Comparison of ENCODE assay signal across 5 fruit fly cellular contexts in the genomic region with DNA sequence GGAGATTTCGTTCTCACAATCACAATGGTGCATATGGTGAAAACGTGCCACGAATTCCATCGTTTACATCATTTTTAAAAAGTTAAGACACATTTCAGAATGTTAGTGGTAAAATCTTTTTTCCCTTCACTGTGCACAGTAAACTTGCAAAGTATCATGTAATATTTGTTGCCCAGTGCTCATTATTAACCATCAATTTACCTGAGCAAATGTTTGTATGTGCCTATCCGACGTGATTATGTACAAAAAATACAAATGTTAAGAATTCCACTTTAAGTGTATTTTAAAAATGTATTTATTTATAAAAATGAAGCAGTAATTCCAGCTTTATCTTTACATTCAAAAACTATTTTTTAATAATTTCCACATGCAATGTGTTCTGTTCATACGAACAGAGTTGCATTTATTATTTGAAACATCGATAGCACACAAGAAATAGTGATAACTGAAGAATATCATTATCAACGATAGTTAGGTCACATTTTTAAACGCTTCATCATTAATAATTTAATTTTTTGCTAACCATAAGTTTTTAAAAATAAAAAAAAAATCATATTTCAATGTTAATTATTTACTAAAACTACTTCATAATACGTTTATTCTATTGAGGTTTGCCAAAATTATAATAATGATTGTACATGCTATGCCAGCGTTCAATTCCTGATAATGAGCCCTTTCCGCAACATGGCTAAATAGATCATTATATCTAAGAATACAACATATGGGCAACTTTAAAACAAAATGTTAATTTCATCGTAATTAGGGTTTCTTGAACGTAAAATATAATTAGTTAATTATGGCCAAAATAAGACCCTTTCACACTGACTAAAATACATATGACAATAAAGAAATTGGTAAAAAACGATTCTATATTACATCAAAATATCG.
TF ChIP-seq lines count a peak whose summit lies in the region.

A gene (minus strand): TSS at position 405 of the 888 bp plus-strand sequence.

- no peak for TF ChIP-seq CTCF in whole organism, embryonic (GFP tag; optimal IDR thresholded peaks at IDR 0.05; lab: Kevin White, UChicago)

TF ChIP-seq in whole organism, adult, 20 proteins besides CTCF, POLR2A, EP300 and RAD21 (continues in another document):
- TF ChIP-seq CG33017 (tag; optimal IDR thresholded peaks at IDR 0.05; lab: Kevin White, UChicago) (no peak), Crg-1 (GFP tag; optimal IDR thresholded peaks at IDR 0.05; lab: Kevin White, UChicago) (no peak), Clk (GFP tag; optimal IDR thresholded peaks at IDR 0.05; lab: Kevin White, UChicago) (no peak), pad (GFP tag; optimal IDR thresholded peaks at IDR 0.05; lab: Kevin White, UChicago) (no peak), CG1620 (GFP tag; optimal IDR thresholded peaks at IDR 0.05; lab: Kevin White, UChicago) (peak; percentile 5), CG5204 (GFP tag; optimal IDR thresholded peaks at IDR 0.05; lab: Kevin White, UChicago) (no peak), tj (GFP tag; optimal IDR thresholded peaks at IDR 0.05; lab: Kevin White, UChicago) (peak; percentile 32), CG7045 (GFP tag; optimal IDR thresholded peaks at IDR 0.05; lab: Kevin White, UChicago) (no peak), toe (GFP tag; optimal IDR thresholded peaks at IDR 0.05; lab: Kevin White, UChicago) (no peak), cnc (optimal IDR thresholded peaks at IDR 0.05; lab: Kevin White, UChicago) (no peak), CG7101 (tag; optimal IDR thresholded peaks at IDR 0.05; lab: Kevin White, UChicago) (peak; percentile 9), Hr96 (GFP tag; optimal IDR thresholded peaks at IDR 0.05; lab: Kevin White, UChicago) (no peak), kay (GFP tag; lab: Kevin White, UChicago; ENCODE audit: borderline replicate concordance) (peak; percentile 41), CG12768 (GFP tag; optimal IDR thresholded peaks at IDR 0.05; lab: Kevin White, UChicago) (no peak), ovo (GFP tag; optimal IDR thresholded peaks at IDR 0.05; lab: Kevin White, UChicago) (no peak), cic (GFP tag; optimal IDR thresholded peaks at IDR 0.05; lab: Kevin White, UChicago) (no peak)

TF ChIP-seq in whole organism, embryonic, 481 proteins besides CTCF, POLR2A, EP300 and RAD21 (continues in another document):
- TF ChIP-seq dimm (GFP tag; IDR thresholded peaks at IDR 0.05; lab: Robert Waterston, UW) (no peak), Scr (GFP tag; IDR thresholded peaks at IDR 0.05; lab: Robert Waterston, UW; ENCODE audit: partially characterized antibody) (peak; percentile 74; the same call in 1 of the 2 replicates), hb (GFP tag; IDR thresholded peaks at IDR 0.05; lab: Robert Waterston, UW; ENCODE audit: partially characterized antibody) (0 out of 3 replicates have a peak, but pooled peaks have one; percentile 45), CG12659 (GFP tag; optimal IDR thresholded peaks at IDR 0.05; lab: Kevin White, UChicago) (peak; percentile 55), CG10431 (GFP tag; optimal IDR thresholded peaks at IDR 0.05; lab: Kevin White, UChicago) (peak; percentile 49), yki (optimal IDR thresholded peaks at IDR 0.05; lab: Kevin White, UChicago) (no peak), eve (GFP tag; optimal IDR thresholded peaks at IDR 0.05; lab: Kevin White, UChicago) (peak in 1 of 2 experiments; percentile 50), CG17361 (GFP tag; IDR thresholded peaks at IDR 0.05; lab: Robert Waterston, UW) (peak; percentile 51; the same call in 1 of the 3 replicates), CG4617 (GFP tag; optimal IDR thresholded peaks at IDR 0.05; lab: Kevin White, UChicago; ENCODE audit: borderline replicate concordance) (peak; percentile 54), CG42726 (GFP tag; IDR thresholded peaks at IDR 0.05; lab: Robert Waterston, UW; ENCODE audit: partially characterized antibody) (peak; percentile 64; the same call in 1 of the 2 replicates), Ets97D (GFP tag; optimal IDR thresholded peaks at IDR 0.05; lab: Kevin White, UChicago) (peak; percentile 39), pfk (GFP tag; optimal IDR thresholded peaks at IDR 0.05; lab: Kevin White, UChicago) (peak; percentile 27), CG3995 (GFP tag; optimal IDR thresholded peaks at IDR 0.05; lab: Kevin White, UChicago) (peak; percentile 97), trem (tag; optimal IDR thresholded peaks at IDR 0.05; lab: Kevin White, UChicago) (no peak)

TF ChIP-seq in whole organism, prepupa, 60 proteins besides CTCF, POLR2A, EP300 and RAD21:
- TF ChIP-seq acj6 (GFP tag; optimal IDR thresholded peaks at IDR 0.05; lab: Kevin White, UChicago), result no peak
- peak in 1 of 2 experiments; percentile 6 for TF ChIP-seq salr (GFP tag; optimal IDR thresholded peaks at IDR 0.05; lab: Kevin White, UChicago)
- peak; percentile 67 for TF ChIP-seq Eip78C (GFP tag; lab: Kevin White, UChicago)
- peak; percentile 8 for TF ChIP-seq lz (GFP tag; optimal IDR thresholded peaks at IDR 0.05; lab: Kevin White, UChicago)

TF ChIP-seq in whole organism, pupa, 21 proteins besides CTCF, POLR2A, EP300 and RAD21:
- TF ChIP-seq D1 (tag; optimal IDR thresholded peaks at IDR 0.05; lab: Kevin White, UChicago) (peak; percentile 7), CG8301 (tag; optimal IDR thresholded peaks at IDR 0.05; lab: Kevin White, UChicago) (no peak)

TF ChIP-seq in whole organism, wandering third instar larva, 38 proteins besides CTCF, POLR2A, EP300 and RAD21:
- no peak for TF ChIP-seq CG32264 (GFP tag; optimal IDR thresholded peaks at IDR 0.05; lab: Kevin White, UChicago)
- TF ChIP-seq CG9705 (GFP tag; optimal IDR thresholded peaks at IDR 0.05; lab: Kevin White, UChicago), result no peak
- TF ChIP-seq sage (GFP tag; optimal IDR thresholded peaks at IDR 0.05; lab: Kevin White, UChicago), result no peak
- no peak for TF ChIP-seq GATAd (GFP tag; optimal IDR thresholded peaks at IDR 0.05; lab: Kevin White, UChicago)
- TF ChIP-seq sv (GFP tag; optimal IDR thresholded peaks at IDR 0.05; lab: Kevin White, UChicago), result no peak
- peak; percentile 44 for TF ChIP-seq Hr83 (GFP tag; optimal IDR thresholded peaks at IDR 0.05; lab: Kevin White, UChicago; ENCODE audit: poor library complexity, severe bottlenecking)
- peak; percentile 9 for TF ChIP-seq Vsx2 (GFP tag; optimal IDR thresholded peaks at IDR 0.05; lab: Kevin White, UChicago; ENCODE audit: partially characterized antibody)
- TF ChIP-seq Rel (GFP tag; optimal IDR thresholded peaks at IDR 0.05; lab: Kevin White, UChicago), result no peak
- no peak for TF ChIP-seq Rel (tag; optimal IDR thresholded peaks at IDR 0.05; lab: Kevin White, UChicago)
- TF ChIP-seq rgr (GFP tag; optimal IDR thresholded peaks at IDR 0.05; lab: Kevin White, UChicago), result no peak
- no peak for TF ChIP-seq dl (GFP tag; optimal IDR thresholded peaks at IDR 0.05; lab: Kevin White, UChicago; ENCODE audit: insufficient read depth in 1 of 2, partially characterized antibody in 2 of 2)
- TF ChIP-seq brk (GFP tag; optimal IDR thresholded peaks at IDR 0.05; lab: Kevin White, UChicago), result no peak
- TF ChIP-seq OdsH (GFP tag; optimal IDR thresholded peaks at IDR 0.05; lab: Kevin White, UChicago), result no peak
- no peak for TF ChIP-seq Dif (GFP tag; optimal IDR thresholded peaks at IDR 0.05; lab: Kevin White, UChicago; ENCODE audit: partially characterized antibody)
- TF ChIP-seq Hr78 (GFP tag; optimal IDR thresholded peaks at IDR 0.05; lab: Kevin White, UChicago), result no peak
- TF ChIP-seq br (GFP tag; optimal IDR thresholded peaks at IDR 0.05; lab: Kevin White, UChicago), result no peak
- TF ChIP-seq ey (GFP tag; optimal IDR thresholded peaks at IDR 0.05; lab: Kevin White, UChicago), result no peak
- TF ChIP-seq N (GFP tag; optimal IDR thresholded peaks at IDR 0.05; lab: Kevin White, UChicago), result peak; percentile 13
- TF ChIP-seq pan (optimal IDR thresholded peaks at IDR 0.05; lab: Kevin White, UChicago), result no peak
- TF ChIP-seq Sp1 (GFP tag; optimal IDR thresholded peaks at IDR 0.05; lab: Kevin White, UChicago), result no peak
- TF ChIP-seq Dfd (GFP tag; optimal IDR thresholded peaks at IDR 0.05; lab: Kevin White, UChicago), result no peak
- peak; percentile 66 for TF ChIP-seq woc (GFP tag; optimal IDR thresholded peaks at IDR 0.05; lab: Kevin White, UChicago)
- no peak for TF ChIP-seq Mio (GFP tag; optimal IDR thresholded peaks at IDR 0.05; lab: Kevin White, UChicago)
- no peak for TF ChIP-seq usp (GFP tag; optimal IDR thresholded peaks at IDR 0.05; lab: Kevin White, UChicago)
- no peak for TF ChIP-seq dmrt93B (GFP tag; optimal IDR thresholded peaks at IDR 0.05; lab: Kevin White, UChicago)
- no peak for TF ChIP-seq psq (GFP tag; optimal IDR thresholded peaks at IDR 0.05; lab: Kevin White, UChicago)
- TF ChIP-seq Myc (optimal IDR thresholded peaks at IDR 0.05; lab: Kevin White, UChicago), result no peak
- no peak for TF ChIP-seq Hnf4 (GFP tag; optimal IDR thresholded peaks at IDR 0.05; lab: Kevin White, UChicago)
- TF ChIP-seq HLH106 (tag; optimal IDR thresholded peaks at IDR 0.05; lab: Kevin White, UChicago), result no peak
- TF ChIP-seq tai (GFP tag; optimal IDR thresholded peaks at IDR 0.05; lab: Kevin White, UChicago), result no peak
- no peak for TF ChIP-seq fru (GFP tag; optimal IDR thresholded peaks at IDR 0.05; lab: Kevin White, UChicago)
- no peak for TF ChIP-seq Abd-B (GFP tag; optimal IDR thresholded peaks at IDR 0.05; lab: Kevin White, UChicago)
- no peak for TF ChIP-seq h (GFP tag; optimal IDR thresholded peaks at IDR 0.05; lab: Kevin White, UChicago)
- no peak for TF ChIP-seq lola (GFP tag; optimal IDR thresholded peaks at IDR 0.05; lab: Kevin White, UChicago)
- no peak for TF ChIP-seq jim (GFP tag; optimal IDR thresholded peaks at IDR 0.05; lab: Kevin White, UChicago)
